Worm (Caenorhabditis elegans) whole organism, L3 larva: ENCODE results near the gene vha-14.

Experiments used
- ceh-16 ChIP-seq: sonication (generic microtip); optimal IDR thresholded peaks from 2 replicates; lab custom pipeline; 2017; ENCODE audit warnings: missing biosample characterization, missing genetic modification characterization
- jun-1 ChIP-seq: fragments of 150-350 bp; optimal IDR thresholded peaks from 2 replicates; lab custom pipeline; 2014; ENCODE audit warnings: missing biosample characterization, missing genetic modification reagents, missing genetic modification characterization

DNA sequence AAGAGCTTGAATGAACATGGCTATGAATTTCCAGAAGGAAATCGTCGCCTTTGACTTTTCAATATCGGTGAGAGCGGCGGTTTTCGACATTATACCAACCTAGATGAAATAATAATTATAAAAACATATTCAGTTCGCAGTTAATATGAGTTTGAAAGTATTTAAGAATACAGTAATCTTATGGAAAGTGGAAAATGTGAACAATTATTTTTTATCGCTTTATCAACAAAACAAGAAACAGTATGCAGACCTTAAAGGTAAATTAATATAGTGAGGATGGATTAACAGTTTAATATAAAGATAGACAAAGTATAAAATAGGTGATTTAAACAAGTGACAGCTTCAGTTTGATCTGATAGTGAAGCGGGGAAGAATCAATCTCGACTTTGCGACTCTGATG, 50.6 kb downstream of the vha-14 start, which contains the start of gene C48B4.6:
- TF ChIP-seq jun-1 (no peak), ceh-16 (tag; lab: Kevin White, UChicago) (no peak)
